Worm (Caenorhabditis elegans) whole organism, L2 larva: ENCODE measurements around the gene ZK669.2.
A peak's percentile ranks its signal among the peaks of the same experiment; 100 is the strongest.

Experiments used
- C34F6.9 ChIP-seq: fragments of 150-350 bp; optimal IDR thresholded peaks from 2 replicates; lab custom pipeline; 2014; ENCODE audit warnings: missing biosample characterization, missing genetic modification characterization
- F13H6.1 ChIP-seq: sonication (generic microtip); optimal IDR thresholded peaks from 2 replicates; lab custom pipeline; 2016; ENCODE audit warnings: missing genetic modification characterization, missing compliant biosample characterization
- R02D3.7 ChIP-seq: fragments of 150-350 bp; optimal IDR thresholded peaks from 2 replicates; lab custom pipeline; 2014; ENCODE audit warnings: missing biosample characterization, missing genetic modification characterization
- Y55F3AM.14 ChIP-seq: fragments of 200-800 bp; sonication (Bioruptor generic); optimal IDR thresholded peaks from 2 replicates; lab custom pipeline; 2018; ENCODE audit warnings: mild to moderate bottlenecking, missing genetic modification characterization, missing compliant biosample characterization
- alr-1 ChIP-seq: fragments of 150-350 bp; optimal IDR thresholded peaks from 2 replicates; lab custom pipeline; 2014; ENCODE audit warnings: missing biosample characterization, missing genetic modification characterization
- aly-2 ChIP-seq: fragments of 150-350 bp; optimal IDR thresholded peaks from 2 replicates; lab custom pipeline; 2014; ENCODE audit warnings: missing biosample characterization, missing genetic modification characterization
- ama-1 ChIP-seq: fragments of 150-350 bp; optimal IDR thresholded peaks from 2 replicates; lab custom pipeline; 2018; ENCODE audit warnings: inconsistent platforms
- blmp-1 ChIP-seq: sonication (generic microtip); optimal IDR thresholded peaks from 2 replicates; lab custom pipeline; 2017; ENCODE audit warnings: missing genetic modification characterization, mild to moderate bottlenecking, missing compliant biosample characterization, antibody characterized with exemption, moderate library complexity; ENCODE audit not compliant: insufficient read depth
- ceh-16 ChIP-seq: fragments of 150-350 bp; optimal IDR thresholded peaks from 2 replicates; lab custom pipeline; 2014; ENCODE audit warnings: missing biosample characterization, missing genetic modification characterization
- crh-2 ChIP-seq: sonication (generic microtip); optimal IDR thresholded peaks from 2 replicates; lab custom pipeline; 2017; ENCODE audit warnings: missing biosample characterization, missing genetic modification characterization
- dmd-4 ChIP-seq: sonication (generic microtip); optimal IDR thresholded peaks from 2 replicates; lab custom pipeline; 2017; ENCODE audit warnings: missing biosample characterization, missing genetic modification characterization
- egl-27 ChIP-seq: sonication (generic microtip); optimal IDR thresholded peaks from 3 replicates; lab custom pipeline; 2017; ENCODE audit warnings: missing biosample characterization, missing genetic modification reagents, missing genetic modification characterization
- elt-1 ChIP-seq: fragments of 150-350 bp; optimal IDR thresholded peaks from 2 replicates; lab custom pipeline; 2014; ENCODE audit warnings: missing biosample characterization, missing genetic modification characterization
- elt-3 ChIP-seq: sonication (generic microtip); optimal IDR thresholded peaks from 2 replicates; lab custom pipeline; 2017; ENCODE audit warnings: missing biosample characterization, missing genetic modification characterization
- lin-11 ChIP-seq: fragments of 150-350 bp; sonication (generic microtip); optimal IDR thresholded peaks from 2 replicates; lab custom pipeline; 2014; ENCODE audit warnings: missing biosample characterization, missing genetic modification characterization, inconsistent platforms, mixed read lengths
- lsy-2 ChIP-seq, 2 experiments: fragments of 150-350 bp in 1 of 2; sonication (generic microtip) in 1 of 2; optimal IDR thresholded peaks; 2 replicates each; lab custom pipeline; 2014 to 2017; ENCODE audit warnings: missing biosample characterization in 2 of 2, missing genetic modification characterization in 2 of 2
- mdl-1 ChIP-seq, 2 experiments: fragments of 150-350 bp in 1 of 2; sonication (generic microtip) in 1 of 2; optimal IDR thresholded peaks; 2 replicates each; lab custom pipeline; 2017; ENCODE audit warnings: missing biosample characterization in 2 of 2, missing genetic modification characterization in 2 of 2
- nhr-10 ChIP-seq: sonication (generic microtip); optimal IDR thresholded peaks from 2 replicates; lab custom pipeline; 2017; ENCODE audit warnings: missing biosample characterization, missing genetic modification characterization
- nhr-11 ChIP-seq: fragments of 150-350 bp; optimal IDR thresholded peaks from 2 replicates; lab custom pipeline; 2014; ENCODE audit warnings: missing biosample characterization, missing genetic modification characterization
- nhr-129 ChIP-seq: fragments of 150-350 bp; optimal IDR thresholded peaks from 2 replicates; lab custom pipeline; 2014; ENCODE audit warnings: missing biosample characterization, missing genetic modification characterization
- nhr-21 ChIP-seq: fragments of 150-350 bp; optimal IDR thresholded peaks from 2 replicates; lab custom pipeline; 2014; ENCODE audit warnings: missing biosample characterization, missing genetic modification characterization
- nhr-23 ChIP-seq: fragments of 150-350 bp; optimal IDR thresholded peaks from 2 replicates; lab custom pipeline; 2014; ENCODE audit warnings: missing biosample characterization, missing genetic modification reagents, missing genetic modification characterization
- nhr-237 ChIP-seq: fragments of 150-350 bp; optimal IDR thresholded peaks from 2 replicates; lab custom pipeline; 2014; ENCODE audit warnings: missing biosample characterization, missing genetic modification characterization
- nhr-6 ChIP-seq: fragments of 150-350 bp; optimal IDR thresholded peaks from 2 replicates; lab custom pipeline; 2014; ENCODE audit warnings: missing biosample characterization, missing genetic modification characterization
- nhr-77 ChIP-seq: fragments of 150-350 bp; optimal IDR thresholded peaks from 2 replicates; lab custom pipeline; 2014; ENCODE audit warnings: missing biosample characterization, missing genetic modification characterization
- peb-1 ChIP-seq: fragments of 150-350 bp; optimal IDR thresholded peaks from 2 replicates; lab custom pipeline; 2014; ENCODE audit warnings: missing biosample characterization, missing genetic modification characterization
- sem-4 ChIP-seq: fragments of 150-350 bp; optimal IDR thresholded peaks from 2 replicates; lab custom pipeline; 2014; ENCODE audit warnings: missing biosample characterization, missing genetic modification reagents, missing genetic modification characterization
- sma-9 ChIP-seq, 2 experiments: fragments of 150-350 bp in 1 of 2; sonication (generic microtip) in 1 of 2; optimal IDR thresholded peaks; 2 replicates each; lab custom pipeline; 2014 to 2016; ENCODE audit warnings: missing genetic modification characterization in 2 of 2, mild to moderate bottlenecking in 1 of 2, missing biosample characterization in 1 of 2, missing compliant biosample characterization in 1 of 2, missing genetic modification reagents in 1 of 2, moderate library complexity in 1 of 2
- snpc-4 ChIP-seq: fragments of 150-350 bp; optimal IDR thresholded peaks from 2 replicates; lab custom pipeline; 2014; ENCODE audit warnings: missing biosample characterization, missing genetic modification characterization
- unc-39 ChIP-seq: fragments of 150-350 bp; optimal IDR thresholded peaks from 2 replicates; lab custom pipeline; 2014; ENCODE audit warnings: missing biosample characterization, missing genetic modification characterization
- unc-55 ChIP-seq: fragments of 150-350 bp; sonication (generic microtip); optimal IDR thresholded peaks from 3 replicates; lab custom pipeline; 2014; ENCODE audit warnings: missing biosample characterization, missing genetic modification reagents, missing genetic modification characterization
- zag-1 ChIP-seq: fragments of 150-350 bp; optimal IDR thresholded peaks from 2 replicates; lab custom pipeline; 2014; ENCODE audit warnings: missing biosample characterization, missing genetic modification characterization
- ztf-4 ChIP-seq: fragments of 150-350 bp; optimal IDR thresholded peaks from 2 replicates; lab custom pipeline; 2014; ENCODE audit warnings: missing biosample characterization, missing genetic modification characterization

Gene ZK669.2

ce11 chrII:7976308-7976707 lies 38.3 kb upstream of the ZK669.2 start, which contains the start of gene DH11.5:
Gene DH11.5 (plus strand): TSS chrII:7976608.
- TF ChIP-seq Y55F3AM.14, result no peak
- TF ChIP-seq nhr-6, result no peak
- TF ChIP-seq egl-27, result no peak
- no peak for TF ChIP-seq sem-4 (tag; lab: Kevin White, UChicago)
- TF ChIP-seq nhr-237 (tag; lab: Kevin White, UChicago), result no peak

- peak; percentile 7 for TF ChIP-seq unc-55 (GFP tag; lab: Kevin White, UChicago)
- no peak for TF ChIP-seq elt-1 (tag; lab: Kevin White, UChicago)
- TF ChIP-seq nhr-129 (tag; lab: Kevin White, UChicago), result no peak
- no peak for TF ChIP-seq alr-1 (tag; lab: Kevin White, UChicago)
- TF ChIP-seq dmd-4 (tag; lab: Kevin White, UChicago), result no peak
Observed at ce11 chrII:7974189-7974823, 36.3 kb upstream of the ZK669.2 start.

- TF ChIP-seq peb-1 (no peak), lin-11 (tag; lab: Kevin White, UChicago) (no peak), C34F6.9 (tag; lab: Kevin White, UChicago) (peak; percentile 8), nhr-11 (tag; lab: Kevin White, UChicago) (no peak), sma-9 (GFP tag; optimal IDR thresholded peaks at IDR 0.05; lab: Kevin White, UChicago) (no peak), sma-9 (tag; optimal IDR thresholded peaks at IDR 0.05; lab: Kevin White, UChicago) (no peak)
Observed at ce11 chrII:7968393-7968792, 30.4 kb upstream of the ZK669.2 start.

ce11 chrII:7962181-7962580 lies 24.2 kb upstream of the ZK669.2 start:
- no peak for TF ChIP-seq crh-2 (tag; lab: Kevin White, UChicago)
- TF ChIP-seq unc-39, result no peak
- no peak for TF ChIP-seq nhr-237 (tag; lab: Kevin White, UChicago)
- no peak for TF ChIP-seq ceh-16 (tag; lab: Kevin White, UChicago)
- no peak for TF ChIP-seq peb-1
- no peak for TF ChIP-seq ama-1 (lab: Kevin White, UChicago)
- no peak for TF ChIP-seq ztf-4 (tag; lab: Kevin White, UChicago)
- no peak for TF ChIP-seq nhr-10 (tag; lab: Kevin White, UChicago)
- no peak for TF ChIP-seq elt-3 (tag; lab: Kevin White, UChicago)
- no peak for TF ChIP-seq lsy-2 (tag; optimal IDR thresholded peaks at IDR 0.05; lab: Kevin White, UChicago)
- no peak for TF ChIP-seq nhr-6
- TF ChIP-seq snpc-4 (tag; lab: Kevin White, UChicago), result no peak
- TF ChIP-seq zag-1 (tag; lab: Kevin White, UChicago), result no peak
- no peak for TF ChIP-seq sma-9 (GFP tag; optimal IDR thresholded peaks at IDR 0.05; lab: Kevin White, UChicago)
- no peak for TF ChIP-seq sma-9 (tag; optimal IDR thresholded peaks at IDR 0.05; lab: Kevin White, UChicago)

- TF ChIP-seq dmd-4 (tag; lab: Kevin White, UChicago) (no peak), nhr-23 (tag; lab: Kevin White, UChicago) (no peak), crh-2 (tag; lab: Kevin White, UChicago) (no peak), F13H6.1 (no peak), lin-11 (tag; lab: Kevin White, UChicago) (no peak), nhr-237 (tag; lab: Kevin White, UChicago) (no peak), aly-2 (tag; lab: Kevin White, UChicago) (no peak), R02D3.7 (tag; lab: Kevin White, UChicago) (no peak), elt-3 (tag; lab: Kevin White, UChicago) (no peak), nhr-21 (tag; lab: Kevin White, UChicago) (no peak), peb-1 (no peak), mdl-1 (tag; optimal IDR thresholded peaks at IDR 0.05; lab: Kevin White, UChicago) (no peak), blmp-1 (no peak), nhr-77 (no peak), ceh-16 (tag; lab: Kevin White, UChicago) (no peak), alr-1 (tag; lab: Kevin White, UChicago) (no peak), ztf-4 (tag; lab: Kevin White, UChicago) (no peak)
Observed at ce11 chrII:7958544-7958943, 20.6 kb upstream of the ZK669.2 start, which contains the start of gene C04H4.1. Gene C04H4.1 (plus strand): TSS chrII:7958844.
